Fruit fly (Drosophila melanogaster): ENCODE measurements around the gene Leash.

DNA sequence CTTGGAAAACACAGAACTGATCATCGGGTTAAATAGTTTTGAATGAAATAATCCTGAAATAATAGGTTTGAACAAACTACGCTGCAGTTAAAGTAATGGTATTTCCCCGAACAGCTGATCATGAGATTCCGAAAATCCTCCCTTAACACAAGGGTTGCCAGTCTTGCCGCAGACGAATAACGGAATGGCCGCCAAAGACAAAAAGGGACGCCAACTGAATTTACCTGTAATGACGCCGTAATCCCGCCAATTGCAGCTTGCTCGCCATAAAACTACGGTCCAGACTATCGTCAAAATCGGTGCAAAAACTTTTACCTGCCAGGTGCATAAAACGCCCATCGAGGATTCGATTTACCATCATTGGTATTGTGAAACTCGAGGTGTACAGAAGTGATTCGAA lies 28.7 kb upstream of the Leash start, which contains the start of gene CG4570:
- TF ChIP-seq CTCF (optimal IDR thresholded peaks at IDR 0.05) (no peak), CG8478 (optimal IDR thresholded peaks at IDR 0.05) (no peak)
